Fruit fly (Drosophila melanogaster) Kc167 (cell line): ENCODE results near the gene CG32213.
"Not testable (repeated sequence)": the region's sequence is repeated elsewhere in the genome, so short reads cannot be mapped to it uniquely, and the experiment has no call there.

ENCODE experiments used
- Myc ChIP-seq: fragments of >200 bp; optimal IDR thresholded peaks from 2 replicates; lab custom pipeline; 2017; ENCODE audit warnings: missing external identifiers
- Sin3A ChIP-seq: fragments of >200 bp; optimal IDR thresholded peaks from 2 replicates; lab custom pipeline; 2018; ENCODE audit warnings: missing external identifiers
- h ChIP-seq: fragments of >200 bp; optimal IDR thresholded peaks from 3 replicates; lab custom pipeline; 2018; ENCODE audit warnings: missing external identifiers
- insv ChIP-seq: fragments of >200 bp; optimal IDR thresholded peaks from 3 replicates; lab custom pipeline; 2018; ENCODE audit warnings: missing external identifiers
- psq ChIP-seq: fragments of >200 bp; optimal IDR thresholded peaks from 2 replicates; lab custom pipeline; 2017; ENCODE audit warnings: missing external identifiers
- ttk ChIP-seq: sonication (Bioruptor generic); optimal IDR thresholded peaks from 2 replicates; lab custom pipeline; 2017; ENCODE audit warnings: missing external identifiers

CG32213 gene

DNA sequence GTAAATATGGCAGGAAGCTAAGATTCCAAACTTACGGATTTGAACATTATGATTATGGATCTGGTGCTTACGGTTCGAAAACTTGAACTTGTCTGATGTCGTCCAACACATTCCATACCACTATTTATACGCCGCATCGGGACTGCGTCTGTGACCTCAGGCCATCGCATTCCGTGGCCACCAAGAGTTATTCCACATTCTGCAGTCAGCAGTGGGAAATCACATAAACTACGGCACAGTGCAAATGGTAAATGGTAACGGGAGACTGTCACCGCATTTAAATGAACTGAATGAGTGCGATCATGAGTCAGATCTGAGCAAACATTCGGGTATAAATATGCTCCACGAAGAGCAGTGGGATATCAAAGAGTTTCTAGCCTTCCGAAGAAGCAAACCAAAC, at the start of gene CG32213, which contains the start of gene CG18294:
TSS of gene CG32213 (plus strand) at position 362 of the 400 bp plus-strand sequence.
TSS of gene CG18294 (minus strand) at position 101 of the 400 bp plus-strand sequence.
- not testable (repeated sequence) for TF ChIP-seq Myc (lab: Kevin White, UChicago); Sin3A (lab: Kevin White, UChicago); insv

DNA sequence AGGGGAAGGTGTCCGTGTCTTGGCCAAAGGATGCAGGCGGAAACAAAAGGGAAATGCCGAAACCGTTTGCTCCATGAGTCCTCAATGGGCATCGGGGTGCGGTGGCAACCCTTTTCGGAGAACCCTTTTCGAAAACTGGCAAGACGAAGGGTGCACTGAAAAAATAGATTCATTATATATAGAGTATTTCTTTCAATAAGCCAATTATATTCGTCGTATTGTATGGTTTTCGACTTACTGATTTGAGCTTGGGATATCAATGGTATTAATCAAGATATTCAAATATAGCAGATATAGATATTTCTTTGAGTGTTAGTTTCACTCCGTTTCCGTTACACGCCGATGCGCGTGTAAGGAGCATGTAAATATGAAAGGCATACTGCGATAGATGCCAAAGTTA, 33.4 kb upstream of the CG32213 start:
- TF ChIP-seq insv (no peak), Sin3A (lab: Kevin White, UChicago) (no peak), ttk (lab: Kevin White, UChicago) (no peak), psq (lab: Kevin White, UChicago) (no peak), Myc (lab: Kevin White, UChicago) (no peak), h (lab: Kevin White, UChicago) (no peak)

DNA sequence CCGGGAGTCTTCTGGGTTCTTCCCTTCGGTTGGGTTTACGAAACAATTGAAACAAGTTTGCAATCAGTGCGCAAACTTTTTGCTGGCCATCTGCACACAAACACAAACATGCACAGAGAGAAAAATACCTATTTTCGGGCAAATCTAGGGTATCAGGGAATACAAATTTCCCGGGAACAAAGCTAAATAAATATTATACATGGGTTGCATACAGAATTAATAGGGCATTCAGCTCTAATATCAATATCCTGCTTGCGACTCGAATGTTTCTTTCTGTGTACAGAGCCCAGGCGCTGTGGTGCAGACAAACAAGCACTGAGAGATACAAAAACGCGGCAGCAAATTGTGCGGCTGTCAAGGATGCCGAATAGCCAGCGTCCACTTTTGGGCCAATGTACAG, 31.5 kb upstream of the CG32213 start:
- TF ChIP-seq ttk (lab: Kevin White, UChicago) (no peak), Sin3A (lab: Kevin White, UChicago) (no peak), psq (lab: Kevin White, UChicago) (no peak)

DNA sequence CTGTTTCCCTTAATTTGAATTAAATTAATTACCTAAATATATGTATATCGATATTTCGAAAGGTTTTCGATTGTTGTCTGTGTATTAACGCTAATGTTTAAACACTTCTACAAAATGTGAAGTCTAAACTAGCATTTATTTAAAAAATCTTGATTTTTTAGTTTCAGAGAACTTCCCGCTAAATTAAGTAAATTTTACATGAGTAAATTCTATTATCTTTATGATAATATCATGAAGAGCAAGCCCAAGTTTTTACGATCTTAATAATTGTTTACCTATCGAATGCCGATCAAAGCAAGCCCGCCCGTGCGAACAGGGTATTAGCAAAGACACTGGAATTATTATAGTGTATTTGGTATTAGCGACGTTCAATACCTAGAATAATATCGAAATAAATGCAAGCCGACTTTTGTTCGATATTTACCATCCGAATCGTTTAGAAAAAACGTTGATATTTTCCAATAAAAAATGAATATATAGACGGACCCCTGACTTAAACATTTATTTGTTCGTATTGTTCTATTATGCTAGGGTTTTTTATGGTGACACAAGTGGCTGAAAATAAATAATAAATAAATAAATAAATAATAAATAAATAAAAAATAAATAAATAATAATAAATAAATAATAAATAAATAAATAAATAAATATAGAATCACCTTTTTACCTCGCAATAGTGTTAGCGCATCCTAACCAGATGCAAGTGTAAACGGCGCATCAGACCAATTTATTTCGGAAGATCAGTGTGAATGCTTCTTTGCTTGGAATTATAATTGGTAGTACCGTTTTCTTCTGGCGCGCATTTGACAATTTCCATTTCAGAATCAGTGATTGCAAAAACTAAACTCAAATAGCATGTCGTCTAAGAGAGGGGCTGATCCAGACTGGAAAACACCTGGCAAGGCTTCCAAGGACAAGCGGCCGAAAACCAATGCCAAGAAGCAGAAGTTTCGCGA, 29.0 kb upstream of the CG32213 start, which contains the start of the genes CG33062 and Chd3:
TSS of gene CG33062 (minus strand) at position 51 of the 956 bp plus-strand sequence.
TSS of gene Chd3 (plus strand) at position 780 of the 956 bp plus-strand sequence.
- TF ChIP-seq Sin3A (lab: Kevin White, UChicago) (no peak), h (lab: Kevin White, UChicago) (no peak), insv (no peak), psq (lab: Kevin White, UChicago) (no peak), Myc (lab: Kevin White, UChicago) (no peak), ttk (lab: Kevin White, UChicago) (no peak)

DNA sequence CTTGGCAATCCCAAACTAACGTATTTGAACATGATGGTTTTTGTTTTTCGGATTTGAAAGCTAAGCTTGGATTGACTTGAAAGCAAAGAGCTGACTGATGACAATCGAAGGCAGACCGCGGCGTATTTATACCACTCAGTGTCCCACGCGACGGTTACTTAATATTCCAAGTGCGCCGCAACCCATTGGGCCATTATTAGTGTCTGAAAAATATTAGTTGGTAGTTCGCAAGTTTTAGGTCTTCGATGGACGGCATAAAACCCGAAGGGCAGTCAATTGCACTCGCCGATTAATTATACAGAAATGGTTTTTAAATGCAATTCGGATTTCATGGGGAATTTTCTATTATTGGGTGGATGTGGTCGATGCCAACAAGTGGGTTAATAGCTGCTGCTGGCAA, 11.0 kb upstream of the CG32213 start, which contains the start of gene CG14095:
TSS of gene CG14095 (minus strand) at position 101 of the 400 bp plus-strand sequence.
- TF ChIP-seq ttk (lab: Kevin White, UChicago) (no peak), insv (no peak), h (lab: Kevin White, UChicago) (no peak), psq (lab: Kevin White, UChicago) (no peak), Myc (lab: Kevin White, UChicago) (no peak), Sin3A (lab: Kevin White, UChicago) (no peak)

DNA sequence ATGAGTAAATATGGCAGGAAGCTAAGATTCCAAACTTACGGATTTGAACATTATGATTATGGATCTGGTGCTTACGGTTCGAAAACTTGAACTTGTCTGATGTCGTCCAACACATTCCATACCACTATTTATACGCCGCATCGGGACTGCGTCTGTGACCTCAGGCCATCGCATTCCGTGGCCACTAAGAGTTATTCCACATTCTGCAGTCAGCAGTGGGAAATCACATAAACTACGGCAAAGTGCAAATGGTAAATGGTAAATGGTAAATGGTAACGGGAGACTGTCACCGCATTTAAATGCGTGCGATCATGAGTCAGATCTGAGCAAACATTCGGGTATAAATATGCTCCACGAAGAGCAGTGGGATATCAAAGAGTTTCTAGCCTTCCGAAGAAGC, 8.7 kb upstream of the CG32213 start, which contains the start of the genes CG14096 and CG32214:
TSS of gene CG14096 (minus strand) at position 101 of the 400 bp plus-strand sequence.
TSS of gene CG32214 (plus strand) at position 368 of the 400 bp plus-strand sequence.
- TF ChIP-seq insv; ttk (lab: Kevin White, UChicago); psq (lab: Kevin White, UChicago): not testable (repeated sequence)

DNA sequence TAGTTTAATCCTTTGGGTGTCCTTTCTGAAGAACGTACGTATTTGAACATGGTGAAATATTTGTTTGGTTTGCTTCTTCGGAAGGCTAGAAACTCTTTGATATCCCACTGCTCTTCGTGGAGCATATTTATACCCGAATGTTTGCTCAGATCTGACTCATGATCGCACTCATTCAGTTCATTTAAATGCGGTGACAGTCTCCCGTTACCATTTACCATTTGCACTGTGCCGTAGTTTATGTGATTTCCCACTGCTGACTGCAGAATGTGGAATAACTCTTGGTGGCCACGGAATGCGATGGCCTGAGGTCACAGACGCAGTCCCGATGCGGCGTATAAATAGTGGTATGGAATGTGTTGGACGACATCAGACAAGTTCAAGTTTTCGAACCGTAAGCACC, 3.5 kb upstream of the CG32213 start, which contains the start of the genes 825-Oak and CG12519:
TSS of gene 825-Oak (minus strand) at position 101 of the 400 bp plus-strand sequence.
TSS of gene CG12519 (plus strand) at position 364 of the 400 bp plus-strand sequence.
- not testable (repeated sequence) for TF ChIP-seq Sin3A, psq, ttk (lab: Kevin White, UChicago)

DNA sequence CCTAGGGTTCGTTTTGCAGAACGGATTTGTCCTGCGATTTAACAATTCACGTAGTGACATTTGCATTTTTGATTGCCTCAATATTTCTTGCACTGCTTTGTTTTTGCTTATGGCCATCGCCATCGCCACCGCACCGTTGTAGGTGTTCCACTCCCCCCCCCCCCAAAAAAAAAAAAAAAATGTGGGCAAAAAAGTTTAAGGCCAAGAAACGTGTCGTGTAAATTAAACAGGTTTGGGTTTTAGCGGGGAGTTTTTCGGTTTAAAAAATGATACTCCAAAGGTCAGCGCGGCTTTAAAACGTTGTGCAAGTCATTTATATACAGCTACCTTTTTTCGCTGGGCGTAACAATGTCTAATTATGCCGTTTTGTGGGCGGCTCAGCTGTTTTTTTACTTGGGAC, 5.6 kb downstream of the CG32213 start:
- TF ChIP-seq insv: no peak
- no peak for TF ChIP-seq psq (lab: Kevin White, UChicago)

DNA sequence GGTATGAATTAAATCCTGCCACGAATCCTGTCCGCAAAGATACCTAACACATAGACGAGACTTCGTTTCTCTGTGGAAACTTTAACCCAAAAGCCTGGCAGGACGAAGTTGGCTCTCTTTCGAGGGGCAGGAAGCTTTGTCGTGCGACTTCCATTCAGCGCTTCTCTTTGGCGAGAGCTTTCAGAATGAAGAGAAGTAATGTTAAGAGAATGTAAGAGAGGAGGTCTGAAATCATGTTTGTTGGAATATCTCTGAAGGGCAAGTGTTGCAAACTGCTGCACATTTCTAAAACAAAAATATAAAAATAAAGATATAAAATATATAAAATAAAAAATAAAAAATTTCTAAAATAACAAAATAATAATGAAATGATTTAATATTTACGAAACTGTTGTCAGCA, 6.4 kb downstream of the CG32213 start:
- TF ChIP-seq insv (no peak), Myc (lab: Kevin White, UChicago) (no peak), psq (lab: Kevin White, UChicago) (no peak), Sin3A (lab: Kevin White, UChicago) (no peak), h (lab: Kevin White, UChicago) (no peak), ttk (lab: Kevin White, UChicago) (no peak)

DNA sequence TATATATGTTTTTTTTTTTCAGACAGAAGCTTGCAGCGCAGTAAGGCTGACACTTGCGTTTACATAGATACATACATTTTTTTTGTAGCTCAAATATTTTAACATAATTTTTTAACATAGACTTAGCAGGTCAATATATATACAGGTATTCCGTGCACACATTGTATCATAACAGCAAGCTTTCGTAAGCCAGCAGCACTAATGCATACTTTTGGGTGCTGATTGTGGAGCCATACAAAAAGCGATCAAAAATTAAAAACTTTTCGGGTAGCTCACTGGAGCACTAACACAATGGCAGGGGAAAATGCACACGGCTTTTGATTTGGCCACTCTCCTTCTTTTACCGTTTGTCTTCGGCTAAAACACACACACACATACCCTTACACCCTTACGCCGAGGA, 7.4 kb downstream of the CG32213 start:
- TF ChIP-seq psq (lab: Kevin White, UChicago): no peak
- TF ChIP-seq Sin3A (lab: Kevin White, UChicago): no peak
- no peak for TF ChIP-seq Myc (lab: Kevin White, UChicago)
- TF ChIP-seq ttk (lab: Kevin White, UChicago): no peak
- no peak for TF ChIP-seq h (lab: Kevin White, UChicago)
- no peak for TF ChIP-seq insv

DNA sequence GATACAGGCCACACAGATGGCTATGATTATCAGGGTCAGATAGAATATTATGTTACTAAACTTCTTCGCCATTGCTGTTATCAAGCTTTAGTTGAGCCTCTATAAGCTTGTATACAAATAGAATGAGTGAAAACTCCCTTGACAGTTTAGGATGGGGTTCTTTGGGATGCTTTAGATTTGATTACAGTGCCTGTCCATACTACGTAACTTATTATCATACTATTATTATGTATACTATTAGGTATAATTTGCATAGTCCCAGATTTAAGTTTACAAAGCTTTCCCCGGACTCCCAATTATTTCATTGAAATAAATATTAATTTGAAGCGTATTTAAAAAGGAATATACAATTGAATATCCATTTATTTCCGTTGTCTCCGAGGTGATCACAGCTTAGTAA, 10.8 kb downstream of the CG32213 start, which contains the start of gene brv1:
TSS of gene brv1 (minus strand) at position 101 of the 400 bp plus-strand sequence.
- TF ChIP-seq Sin3A (lab: Kevin White, UChicago) (no peak), Myc (lab: Kevin White, UChicago) (no peak), ttk (lab: Kevin White, UChicago) (no peak)

DNA sequence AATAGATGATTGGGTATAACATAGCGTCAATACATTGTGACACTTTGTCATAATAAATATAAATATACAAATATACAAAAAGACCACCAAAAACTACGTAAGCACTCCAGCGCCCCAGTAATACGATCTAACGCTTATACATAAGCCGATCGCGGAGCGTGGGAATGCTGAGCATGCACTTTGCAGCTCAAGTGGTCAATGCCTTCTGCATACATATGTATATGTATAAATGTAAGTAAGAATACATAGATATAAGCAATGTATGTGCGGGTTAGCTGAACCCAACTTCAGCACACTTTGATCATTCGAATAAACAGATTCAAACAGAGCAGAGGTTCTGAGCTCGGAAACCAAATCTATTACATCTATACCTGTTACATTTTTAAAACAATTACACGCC, 11.6 kb downstream of the CG32213 start, which contains the start of gene CG32212:
TSS of gene CG32212 (plus strand) at position 301 of the 400 bp plus-strand sequence.
- TF ChIP-seq h (lab: Kevin White, UChicago); insv; Myc (lab: Kevin White, UChicago): not testable (repeated sequence)
